Worm (Caenorhabditis elegans): Measurements from ENCODE around the gene lov-1.

DNA sequence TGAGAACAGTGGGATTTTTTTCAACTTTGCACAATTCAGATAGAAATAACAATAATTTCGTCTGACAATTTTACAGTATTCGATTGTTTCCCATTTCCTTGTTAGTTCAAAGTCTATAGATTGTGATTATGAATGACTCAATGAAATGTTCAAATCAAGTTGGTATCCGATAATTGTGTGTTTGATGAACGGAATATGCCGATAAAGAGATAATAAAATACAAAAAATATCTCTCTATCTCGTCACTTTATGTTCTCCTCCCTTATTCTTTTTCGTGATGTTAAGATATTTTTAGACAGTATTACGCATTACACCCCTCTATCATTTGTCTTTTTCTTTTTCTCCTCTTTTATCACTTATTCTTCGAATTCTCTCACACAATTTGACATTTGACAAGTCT, 840 bp upstream of the lov-1 start, which contains the start of gene F27E5.7:
- TF ChIP-seq unc-62 (GFP tag; optimal IDR thresholded peaks at IDR 0.05) (no peak), lin-39 (tag; optimal IDR thresholded peaks at IDR 0.05) (no peak), ztf-11 (tag; optimal IDR thresholded peaks at IDR 0.05) (no peak), fkh-10 (GFP tag; optimal IDR thresholded peaks at IDR 0.05) (no peak), pha-4 (tag; optimal IDR thresholded peaks at IDR 0.05) (no peak), pqm-1 (tag; optimal IDR thresholded peaks at IDR 0.05) (no peak), skn-1 (tag; optimal IDR thresholded peaks at IDR 0.05) (no peak), aly-2 (tag; optimal IDR thresholded peaks at IDR 0.05) (no peak), ceh-16 (tag; optimal IDR thresholded peaks at IDR 0.05) (no peak), daf-12 (tag; optimal IDR thresholded peaks at IDR 0.05) (no peak), ceh-28 (tag; optimal IDR thresholded peaks at IDR 0.05) (no peak)
